Worm (Caenorhabditis elegans) whole organism, L4/young adult: ENCODE results near the gene dct-1.

ENCODE experiments used
- W03F9.2 ChIP-seq: fragments of 150-350 bp; optimal IDR thresholded peaks from 2 replicates; lab custom pipeline; 2014; ENCODE audit warnings: missing biosample characterization, missing genetic modification characterization
- dao-5 ChIP-seq: sonication (generic microtip); optimal IDR thresholded peaks from 2 replicates; lab custom pipeline; 2016; ENCODE audit warnings: missing genotype, missing genetic modification characterization, moderate library complexity, missing compliant biosample characterization
- him-1 ChIP-seq: sonication (generic microtip); optimal IDR thresholded peaks from 2 replicates; lab custom pipeline; 2016; ENCODE audit warnings: missing genotype, missing genetic modification reagents, missing genetic modification characterization, missing compliant biosample characterization

ce11 chrX:7906430-7907014 lies 47.6 kb upstream of the dct-1 start, which contains the start of gene C39D10.1:
- TF ChIP-seq him-1 (tag; lab: Kevin White, UChicago) (no peak), dao-5 (tag; lab: Kevin White, UChicago) (no peak), W03F9.2 (tag; lab: Kevin White, UChicago) (peak; percentile 4)
